Worm (Caenorhabditis elegans): ENCODE data around the gene M02D8.3.

Gene M02D8.3

ce11 chrX:8713754-8714295 is 23.0 kb downstream of the M02D8.3 start, which contains the start of gene F53A9.6:
F53A9.6 (minus strand) TSS chrX:8713804.
- TF ChIP-seq hlh-1 (tag; optimal IDR thresholded peaks at IDR 0.05), result no peak
- TF ChIP-seq M03D4.4 (tag; optimal IDR thresholded peaks at IDR 0.05), result no peak
- TF ChIP-seq flh-1 (GFP tag; optimal IDR thresholded peaks at IDR 0.05), result no peak
- no peak for TF ChIP-seq pha-4 (tag; optimal IDR thresholded peaks at IDR 0.05)
- TF ChIP-seq lin-13 (tag; optimal IDR thresholded peaks at IDR 0.05), result no peak
- TF ChIP-seq cnd-1 (tag; optimal IDR thresholded peaks at IDR 0.05), result no peak
- no peak for TF ChIP-seq unc-39 (tag; optimal IDR thresholded peaks at IDR 0.05)
- TF ChIP-seq zip-8 (tag; optimal IDR thresholded peaks at IDR 0.05), result no peak
- TF ChIP-seq nhr-12 (tag; optimal IDR thresholded peaks at IDR 0.05), result no peak
- TF ChIP-seq unc-62 (GFP tag; optimal IDR thresholded peaks at IDR 0.05), result no peak

- TF ChIP-seq nhr-2 (tag; optimal IDR thresholded peaks at IDR 0.05) (no peak), unc-62 (GFP tag; optimal IDR thresholded peaks at IDR 0.05) (no peak), lsy-2 (tag; optimal IDR thresholded peaks at IDR 0.05) (no peak), lin-13 (tag; optimal IDR thresholded peaks at IDR 0.05) (no peak), ceh-43 (GFP tag; optimal IDR thresholded peaks at IDR 0.05) (no peak), nhr-28 (tag; optimal IDR thresholded peaks at IDR 0.05) (no peak), M03D4.4 (tag; optimal IDR thresholded peaks at IDR 0.05) (no peak), sem-2 (GFP tag; optimal IDR thresholded peaks at IDR 0.05) (no peak), ham-2 (GFP tag; optimal IDR thresholded peaks at IDR 0.05) (no peak), flh-1 (GFP tag; optimal IDR thresholded peaks at IDR 0.05) (no peak), mep-1 (tag; optimal IDR thresholded peaks at IDR 0.05) (no peak), blmp-1 (tag; optimal IDR thresholded peaks at IDR 0.05) (no peak), drap-1 (GFP tag; optimal IDR thresholded peaks at IDR 0.05) (no peak), nhr-12 (tag; optimal IDR thresholded peaks at IDR 0.05) (no peak), elt-1 (tag; optimal IDR thresholded peaks at IDR 0.05; ENCODE audit: borderline replicate concordance, insufficient read depth) (no peak), unc-120 (tag; optimal IDR thresholded peaks at IDR 0.05; ENCODE audit: poor library complexity, severe bottlenecking) (no peak)
These were observed 24.2 kb downstream of the M02D8.3 start for ce11 chrX:8712662-8713061.

ce11 chrX:8711141-8711645 is 25.6 kb downstream of the M02D8.3 start, which contains the start of gene F53A9.1:
F53A9.1 (plus strand) TSS chrX:8711595.
- TF ChIP-seq mab-5 (tag; optimal IDR thresholded peaks at IDR 0.05), result no peak
- no peak for TF ChIP-seq cnd-1 (tag; optimal IDR thresholded peaks at IDR 0.05)
- no peak for TF ChIP-seq mep-1 (tag; optimal IDR thresholded peaks at IDR 0.05)
- TF ChIP-seq zip-8 (tag; optimal IDR thresholded peaks at IDR 0.05), result no peak
- no peak for TF ChIP-seq elt-1 (tag; optimal IDR thresholded peaks at IDR 0.05; ENCODE audit: borderline replicate concordance, insufficient read depth)
- TF ChIP-seq drap-1 (GFP tag; optimal IDR thresholded peaks at IDR 0.05), result no peak
- no peak for TF ChIP-seq nhr-28 (tag; optimal IDR thresholded peaks at IDR 0.05)
- TF ChIP-seq mls-2 (tag; optimal IDR thresholded peaks at IDR 0.05), result no peak
- no peak for TF ChIP-seq sem-2 (GFP tag; optimal IDR thresholded peaks at IDR 0.05)
- no peak for TF ChIP-seq hlh-1 (tag; optimal IDR thresholded peaks at IDR 0.05)
- TF ChIP-seq snpc-4 (tag; optimal IDR thresholded peaks at IDR 0.05), result no peak

DNA sequence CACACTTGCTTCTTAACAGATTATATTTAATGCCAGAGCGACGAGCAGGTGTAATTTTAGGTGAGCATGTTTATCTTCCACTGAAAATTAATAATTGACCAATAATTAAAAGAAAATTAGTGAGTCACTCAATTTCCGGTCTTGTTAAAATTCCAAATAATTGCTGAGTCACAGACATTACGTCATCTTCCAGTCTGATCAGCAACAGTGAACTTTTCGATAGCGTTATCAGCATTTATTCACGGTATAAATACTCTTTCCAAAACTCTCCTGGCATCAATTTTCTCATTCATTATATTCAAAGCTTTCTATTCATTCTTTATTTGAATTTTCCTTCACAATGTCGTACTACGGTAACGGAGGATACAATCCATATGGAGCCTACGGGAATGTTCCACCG is 27.4 kb downstream of the M02D8.3 start, which contains the start of gene kreg-1:
kreg-1 (plus strand) TSS at position 341 of the 400 bp plus-strand sequence.
- TF ChIP-seq ces-1 (GFP tag; optimal IDR thresholded peaks at IDR 0.05), result no peak
- peak; percentile 9 for TF ChIP-seq zip-8 (tag; optimal IDR thresholded peaks at IDR 0.05)

- TF ChIP-seq lin-32 (GFP tag; optimal IDR thresholded peaks at IDR 0.05) (no peak), tbx-8 (GFP tag; optimal IDR thresholded peaks at IDR 0.05) (no peak), cnd-1 (tag; optimal IDR thresholded peaks at IDR 0.05) (no peak), elt-3 (tag; optimal IDR thresholded peaks at IDR 0.05) (no peak), ces-1 (GFP tag; optimal IDR thresholded peaks at IDR 0.05) (no peak), ceh-39 (tag; optimal IDR thresholded peaks at IDR 0.05) (no peak), ham-2 (GFP tag; optimal IDR thresholded peaks at IDR 0.05) (no peak)
These were observed 28.8 kb downstream of the M02D8.3 start, which contains the start of gene F53A9.3 for ce11 chrX:8708053-8708452. F53A9.3 (plus strand) TSS chrX:8708353.

DNA sequence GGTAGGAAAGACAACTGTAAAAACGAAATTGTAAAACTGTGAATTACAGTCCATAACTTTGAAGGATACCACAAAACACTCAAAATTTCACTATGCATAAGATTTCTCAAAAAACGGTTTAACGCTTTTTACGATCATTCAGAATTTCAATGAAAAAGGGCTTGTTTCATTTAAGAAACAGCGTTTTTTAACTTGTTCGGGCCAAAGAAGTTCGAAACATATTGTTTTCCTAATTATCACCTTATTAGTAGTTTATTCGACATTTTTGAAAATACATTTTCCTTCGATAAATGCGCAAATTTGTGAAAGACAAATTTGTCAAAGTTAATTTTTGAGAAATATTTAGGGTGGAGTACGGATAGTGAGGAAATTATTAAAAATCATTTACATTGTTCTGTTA is 32.0 kb downstream of the M02D8.3 start:
- TF ChIP-seq sem-2 (GFP tag; optimal IDR thresholded peaks at IDR 0.05), result no peak
- no peak for TF ChIP-seq hlh-1 (tag; optimal IDR thresholded peaks at IDR 0.05)
- TF ChIP-seq lsy-2 (tag; optimal IDR thresholded peaks at IDR 0.05), result no peak
- no peak for TF ChIP-seq flh-1 (GFP tag; optimal IDR thresholded peaks at IDR 0.05)
- TF ChIP-seq unc-39 (tag; optimal IDR thresholded peaks at IDR 0.05), result no peak
